Worm (Caenorhabditis elegans): Measurements from ENCODE around the gene gpa-3.

Gene gpa-3

ce11 chrV:9332611-9333315 is 26.8 kb downstream of the gpa-3 start:
- TF ChIP-seq F13H6.1 (tag; optimal IDR thresholded peaks at IDR 0.05) (peak; percentile 48), nhr-21 (tag; optimal IDR thresholded peaks at IDR 0.05) (no peak), snpc-4 (tag; optimal IDR thresholded peaks at IDR 0.05) (no peak), peb-1 (tag; optimal IDR thresholded peaks at IDR 0.05) (no peak), elt-3 (tag; optimal IDR thresholded peaks at IDR 0.05) (no peak), blmp-1 (tag; optimal IDR thresholded peaks at IDR 0.05; ENCODE audit: insufficient read depth) (no peak), nhr-129 (tag; optimal IDR thresholded peaks at IDR 0.05) (peak; percentile 7), sem-4 (tag; optimal IDR thresholded peaks at IDR 0.05) (no peak)

- no peak for TF ChIP-seq mab-5 (tag; optimal IDR thresholded peaks at IDR 0.05)
- TF ChIP-seq ceh-16 (tag; optimal IDR thresholded peaks at IDR 0.05), result no peak
- no peak for TF ChIP-seq elt-3 (tag; optimal IDR thresholded peaks at IDR 0.05)
- TF ChIP-seq mdl-1 (tag; optimal IDR thresholded peaks at IDR 0.05), result no peak
- no peak for TF ChIP-seq nhr-6 (tag; optimal IDR thresholded peaks at IDR 0.05)
- TF ChIP-seq ztf-1 (GFP tag; conservative IDR thresholded peaks at IDR 0.05), result no peak
- no peak for TF ChIP-seq dmd-4 (tag; optimal IDR thresholded peaks at IDR 0.05)
- no peak for TF ChIP-seq Y55F3AM.14 (GFP tag; optimal IDR thresholded peaks at IDR 0.05)
- no peak for TF ChIP-seq nhr-25 (tag; optimal IDR thresholded peaks at IDR 0.05)
- no peak for TF ChIP-seq F13H6.1 (tag; optimal IDR thresholded peaks at IDR 0.05)
- no peak for TF ChIP-seq fos-1 (tag; optimal IDR thresholded peaks at IDR 0.05)
- TF ChIP-seq crh-2 (tag; optimal IDR thresholded peaks at IDR 0.05), result no peak
- TF ChIP-seq nhr-129 (tag; optimal IDR thresholded peaks at IDR 0.05), result no peak
Measured at ce11 chrV:9329245-9329979, 30.2 kb downstream of the gpa-3 start.

ce11 chrV:9328670-9329069 is 30.9 kb downstream of the gpa-3 start, which contains the start of gene K07B1.4:
Gene K07B1.4 (plus strand): TSS chrV:9328970.
- TF ChIP-seq nhr-23 (tag; optimal IDR thresholded peaks at IDR 0.05) (no peak), aly-2 (tag; optimal IDR thresholded peaks at IDR 0.05) (no peak), peb-1 (tag; optimal IDR thresholded peaks at IDR 0.05) (no peak), nhr-237 (tag; optimal IDR thresholded peaks at IDR 0.05) (no peak)

ce11 chrV:9327691-9328090 is 31.9 kb downstream of the gpa-3 start:
- TF ChIP-seq nhr-25 (tag; optimal IDR thresholded peaks at IDR 0.05) (peak; percentile 54), egl-27 (tag; optimal IDR thresholded peaks at IDR 0.05) (peak; percentile 45), nhr-21 (tag; optimal IDR thresholded peaks at IDR 0.05) (peak; percentile 63), alr-1 (tag; optimal IDR thresholded peaks at IDR 0.05) (no peak), nhr-12 (tag; optimal IDR thresholded peaks at IDR 0.05) (no peak), lsy-2 (tag; optimal IDR thresholded peaks at IDR 0.05) (peak in 1 of 2 experiments; percentile 27), fos-1 (tag; optimal IDR thresholded peaks at IDR 0.05) (peak; percentile 59), gmeb-1 (tag; optimal IDR thresholded peaks at IDR 0.05) (peak; percentile 19), sma-3 (GFP tag; optimal IDR thresholded peaks at IDR 0.05) (peak; percentile 8), sma-9 (GFP tag; optimal IDR thresholded peaks at IDR 0.05) (peak; percentile 68), sma-9 (tag; optimal IDR thresholded peaks at IDR 0.05) (no peak), nhr-237 (tag; optimal IDR thresholded peaks at IDR 0.05) (no peak), blmp-1 (tag; optimal IDR thresholded peaks at IDR 0.05; ENCODE audit: insufficient read depth) (peak; percentile 48)

- TF ChIP-seq F13H6.1 (tag; optimal IDR thresholded peaks at IDR 0.05) (no peak), nhr-25 (tag; optimal IDR thresholded peaks at IDR 0.05) (no peak), nhr-10 (tag; optimal IDR thresholded peaks at IDR 0.05) (no peak), mdl-1 (tag; optimal IDR thresholded peaks at IDR 0.05) (no peak), nhr-23 (tag; optimal IDR thresholded peaks at IDR 0.05) (no peak), nhr-21 (tag; optimal IDR thresholded peaks at IDR 0.05) (no peak), ama-1 (optimal IDR thresholded peaks at IDR 0.05) (peak; percentile 45), ztf-1 (GFP tag; conservative IDR thresholded peaks at IDR 0.05) (no peak)
Measured at ce11 chrV:9326903-9327302, 32.7 kb downstream of the gpa-3 start.

All from whole organism, L2 larva.